Worm (Caenorhabditis elegans) whole organism, early embryonic: ENCODE data around the gene ced-13.

Source experiments
- B0310.2 ChIP-seq: sonication (generic microtip); optimal IDR thresholded peaks from 2 replicates; lab custom pipeline; 2016; ENCODE audit warnings: mild to moderate bottlenecking, missing genetic modification characterization, missing compliant biosample characterization
- F13C5.2 ChIP-seq: sonication (generic microtip); optimal IDR thresholded peaks from 2 replicates; lab custom pipeline; 2017; ENCODE audit warnings: mild to moderate bottlenecking, missing genetic modification characterization, inconsistent platforms, missing compliant biosample characterization
- aly-1 ChIP-seq: sonication (generic microtip); optimal IDR thresholded peaks from 2 replicates; lab custom pipeline; 2016; ENCODE audit warnings: missing genetic modification characterization, missing compliant biosample characterization
- ama-1 ChIP-seq: fragments of 150-350 bp; optimal IDR thresholded peaks from 2 replicates; lab custom pipeline; 2014
- ceh-13 ChIP-seq: fragments of 200-800 bp; sonication (Bioruptor generic); optimal IDR thresholded peaks from 2 replicates; lab custom pipeline; 2018; ENCODE audit warnings: mild to moderate bottlenecking, missing genetic modification characterization, missing compliant biosample characterization
- ceh-36 ChIP-seq: sonication (generic microtip); optimal IDR thresholded peaks from 2 replicates; lab custom pipeline; 2016; ENCODE audit warnings: missing genetic modification characterization, inconsistent platforms, missing compliant biosample characterization
- ets-7 ChIP-seq: sonication (generic microtip); optimal IDR thresholded peaks from 2 replicates; lab custom pipeline; 2016; ENCODE audit warnings: missing genotype, missing genetic modification characterization, missing compliant biosample characterization
- flt-1 ChIP-seq: fragments of 200-800 bp; sonication (Bioruptor generic); IDR thresholded peaks from 2 replicates; pipeline ENCODE4 v1.3.6; 2022; ENCODE audit warnings: missing genetic modification characterization, missing compliant biosample characterization
- hmg-4 ChIP-seq: fragments of 200-800 bp; sonication (Bioruptor generic); optimal IDR thresholded peaks from 2 replicates; lab custom pipeline; 2018; ENCODE audit warnings: mild to moderate bottlenecking, missing genetic modification characterization, missing compliant biosample characterization
- hnd-1 ChIP-seq: sonication (generic microtip); optimal IDR thresholded peaks from 2 replicates; lab custom pipeline; 2016; ENCODE audit warnings: missing genetic modification characterization, missing compliant biosample characterization
- scrt-1 ChIP-seq: fragments of 200-800 bp; sonication (Bioruptor generic); IDR thresholded peaks from 2 replicates; pipeline ENCODE4 v1.3.6; 2022; ENCODE audit warnings: missing genetic modification characterization, missing compliant biosample characterization
- sea-1 ChIP-seq: fragments of 200-800 bp; sonication (Bioruptor generic); conservative IDR thresholded peaks from 2 replicates; pipeline ENCODE4 v1.3.6; 2022; ENCODE audit warnings: missing genetic modification characterization, missing compliant biosample characterization
- tbx-37 ChIP-seq: fragments of 200-800 bp; sonication (Bioruptor generic); conservative IDR thresholded peaks from 2 replicates; pipeline ENCODE4 v1.3.6; 2022; ENCODE audit warnings: missing genetic modification reagents, missing genetic modification characterization, missing compliant biosample characterization
- tra-4 ChIP-seq: sonication (generic microtip); optimal IDR thresholded peaks from 2 replicates; lab custom pipeline; 2017; ENCODE audit warnings: missing genetic modification characterization, missing compliant biosample characterization

ce11 chrX:8255433-8255832 is 44.0 kb downstream of the ced-13 start:
- TF ChIP-seq ama-1 (lab: Kevin White, UChicago) (no peak), sea-1 (GFP tag; lab: Robert Waterston, UW) (no peak), B0310.2 (tag; lab: Kevin White, UChicago) (no peak), ets-7 (no peak), flt-1 (GFP tag; lab: Robert Waterston, UW) (no peak), F13C5.2 (tag; lab: Kevin White, UChicago) (no peak), ceh-36 (tag; lab: Kevin White, UChicago) (no peak), tra-4 (tag; lab: Kevin White, UChicago) (no peak), tbx-37 (GFP tag; lab: Robert Waterston, UW) (no peak), hmg-4 (GFP tag; lab: Kevin White, UChicago) (no peak), ceh-13 (GFP tag; lab: Kevin White, UChicago) (no peak), scrt-1 (no peak), hnd-1 (tag; lab: Kevin White, UChicago) (no peak), aly-1 (tag; lab: Kevin White, UChicago) (no peak)
